Worm (Caenorhabditis elegans): Measurements from ENCODE around the gene tdc-1.

The tdc-1 gene

DNA sequence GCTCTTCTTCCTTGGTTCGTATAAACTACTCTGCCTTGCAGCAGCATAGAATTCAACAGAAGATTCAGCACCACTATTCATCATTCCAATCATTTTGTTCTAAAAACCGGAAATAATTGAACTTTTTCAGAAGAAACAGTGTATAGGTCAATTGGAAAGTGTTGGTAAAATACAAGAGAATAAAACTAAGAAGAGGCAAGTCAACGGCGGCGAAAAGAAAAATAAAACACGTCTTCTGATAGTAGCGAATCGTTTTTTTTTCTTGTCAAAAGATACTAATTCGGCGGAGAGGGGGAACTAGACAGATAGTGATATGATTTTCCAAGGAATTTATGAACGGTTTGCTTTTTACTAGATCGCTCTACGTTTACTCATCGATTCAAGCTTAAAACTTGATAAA lies 11.4 kb upstream of the tdc-1 start, which contains the start of gene F35C11.6:
Gene F35C11.6 (minus strand): TSS at position 101 of the 400 bp plus-strand sequence.
- no peak for TF ChIP-seq unc-62 (GFP tag; optimal IDR thresholded peaks at IDR 0.05)

DNA sequence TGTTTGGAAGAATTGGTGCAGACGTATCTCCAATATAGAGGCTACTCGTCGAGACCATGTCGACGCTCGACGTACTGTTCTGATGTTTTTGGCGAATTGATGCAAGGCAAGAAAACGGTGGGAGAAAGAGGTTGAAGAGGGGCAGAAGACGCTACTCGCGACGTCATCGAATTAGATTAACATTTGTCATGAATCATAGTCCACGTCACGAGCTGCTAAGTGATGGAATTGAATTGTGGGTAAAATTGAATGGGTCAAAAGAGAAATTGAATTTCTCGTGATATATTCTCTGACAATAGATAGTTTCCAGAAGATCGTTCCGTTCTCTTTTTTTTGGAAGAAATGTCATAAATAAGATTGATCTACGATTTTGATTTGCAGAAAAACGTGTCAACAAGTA lies 10.7 kb upstream of the tdc-1 start:
- TF ChIP-seq unc-62 (GFP tag; optimal IDR thresholded peaks at IDR 0.05) = no peak

DNA sequence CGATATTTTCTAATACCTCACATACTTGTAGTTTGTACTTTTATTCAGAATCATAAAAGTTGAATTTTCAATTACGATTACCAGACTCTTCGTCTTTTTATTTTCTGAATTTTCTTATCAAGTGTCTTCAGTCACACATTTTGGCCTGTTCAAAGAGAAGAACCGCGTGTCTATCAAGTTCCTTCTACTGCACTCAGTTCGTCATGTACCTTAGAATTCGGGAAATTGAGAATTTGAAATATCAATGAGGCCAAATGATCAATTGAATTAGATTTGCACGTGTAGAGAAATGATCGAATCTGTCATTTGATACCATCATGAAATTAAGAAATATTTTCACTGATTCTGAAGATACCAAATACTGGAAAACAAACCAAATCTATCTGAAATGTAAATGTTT lies 6.8 kb upstream of the tdc-1 start:
- no peak for TF ChIP-seq unc-62 (GFP tag; optimal IDR thresholded peaks at IDR 0.05)

DNA sequence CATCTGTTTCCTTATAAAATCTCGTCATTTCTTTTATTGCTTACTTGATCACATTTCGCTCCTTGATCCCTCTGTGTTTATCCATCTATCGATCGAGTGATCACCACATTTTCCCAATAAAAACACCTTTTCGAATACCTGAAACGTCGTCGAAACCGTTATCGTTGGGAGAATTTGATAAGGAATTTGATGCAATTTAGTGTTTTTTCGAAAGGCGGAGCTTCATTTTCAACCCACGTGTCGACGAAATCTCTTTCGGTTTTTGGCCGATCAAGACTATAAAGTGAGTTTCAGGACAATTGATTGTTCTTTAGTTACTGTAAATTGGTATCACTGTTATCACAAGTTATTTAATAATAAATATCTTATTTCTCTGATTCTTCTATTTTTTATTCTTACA lies 5.8 kb upstream of the tdc-1 start, which contains the start of gene srdh-1:
Gene srdh-1 (plus strand): TSS at position 43 of the 400 bp plus-strand sequence.
- TF ChIP-seq unc-62 (GFP tag; optimal IDR thresholded peaks at IDR 0.05) = no peak

DNA sequence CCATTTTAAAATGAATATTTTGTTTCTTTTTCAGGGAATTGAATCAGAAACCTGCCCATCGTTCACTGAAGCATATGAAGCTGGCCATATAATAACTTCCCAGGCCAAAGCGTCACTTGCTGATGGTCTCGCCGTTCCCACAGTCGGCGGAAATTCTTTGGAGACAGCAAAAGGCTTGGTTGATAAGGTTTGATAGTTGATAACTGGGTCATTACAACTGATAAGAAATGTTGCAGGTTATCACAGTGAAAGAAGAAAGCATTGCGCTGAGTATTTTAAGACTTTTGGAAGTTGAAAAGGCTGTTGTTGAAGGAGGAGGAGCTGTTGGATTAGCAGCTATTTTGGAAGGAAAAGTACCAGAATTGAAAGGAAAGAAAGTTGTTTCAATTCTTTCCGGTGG lies 3.8 kb upstream of the tdc-1 start:
- TF ChIP-seq unc-62 (GFP tag; optimal IDR thresholded peaks at IDR 0.05) = no peak

DNA sequence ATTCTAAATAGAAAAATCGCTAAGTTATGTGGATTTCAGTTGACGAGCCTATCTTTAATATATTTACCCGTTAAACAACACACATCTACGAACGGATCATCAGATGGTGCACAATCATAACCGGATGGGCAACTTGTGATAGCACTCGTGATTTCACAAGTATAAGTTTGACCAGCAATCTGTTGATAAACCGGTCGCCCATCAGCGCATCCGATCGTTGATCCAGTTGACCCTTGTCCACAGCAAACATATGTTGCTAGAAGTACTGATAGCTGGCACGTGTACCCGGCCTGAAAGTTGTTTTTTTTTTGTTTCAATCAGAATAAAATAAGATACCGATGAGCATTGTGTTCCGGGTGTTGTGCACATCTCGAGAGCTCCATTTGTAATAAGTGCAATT lies 2.7 kb upstream of the tdc-1 start:
- no peak for TF ChIP-seq unc-62 (GFP tag; optimal IDR thresholded peaks at IDR 0.05)

DNA sequence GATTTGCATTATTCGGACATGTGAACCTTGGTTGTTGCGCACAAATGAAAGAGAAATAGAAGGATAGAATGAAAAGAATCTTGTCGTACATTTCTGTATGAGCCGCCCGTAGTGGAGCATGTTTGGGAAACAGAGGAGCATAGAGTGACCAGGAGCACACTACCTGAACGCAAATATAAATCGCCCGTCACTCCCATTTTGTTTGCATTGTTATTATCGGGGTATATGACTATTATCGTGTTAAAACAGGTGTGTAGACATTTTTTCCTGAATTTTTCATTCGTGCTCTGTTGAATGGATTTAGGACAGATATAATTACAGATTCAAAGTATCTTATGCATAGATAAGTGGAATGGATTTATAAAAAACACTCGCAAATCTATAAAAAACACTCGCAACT lies 1.0 kb upstream of the tdc-1 start, which contains the start of gene K01C8.2:
Gene K01C8.2 (minus strand): TSS at position 101 of the 400 bp plus-strand sequence.
- no peak for TF ChIP-seq unc-62 (GFP tag; optimal IDR thresholded peaks at IDR 0.05)

DNA sequence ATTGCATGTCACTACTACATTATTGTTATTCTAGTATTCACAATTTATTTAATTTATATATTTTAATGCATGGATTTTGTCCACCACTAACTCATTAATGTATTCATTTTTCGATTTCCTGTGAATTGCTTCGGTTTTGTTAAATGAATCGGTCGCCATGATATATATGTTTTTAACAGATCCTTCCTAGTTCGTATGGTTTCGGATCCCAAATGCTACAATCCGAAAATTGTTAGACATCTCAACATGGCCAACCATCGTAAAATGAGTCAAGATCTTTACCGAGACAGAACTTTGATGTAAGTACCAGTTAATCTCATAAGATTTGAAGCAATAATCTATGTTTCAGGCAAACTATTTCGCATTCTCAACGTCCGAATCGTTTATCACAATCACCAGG lies 2.7 kb downstream of the tdc-1 start:
- TF ChIP-seq unc-62 (GFP tag; optimal IDR thresholded peaks at IDR 0.05) = no peak

DNA sequence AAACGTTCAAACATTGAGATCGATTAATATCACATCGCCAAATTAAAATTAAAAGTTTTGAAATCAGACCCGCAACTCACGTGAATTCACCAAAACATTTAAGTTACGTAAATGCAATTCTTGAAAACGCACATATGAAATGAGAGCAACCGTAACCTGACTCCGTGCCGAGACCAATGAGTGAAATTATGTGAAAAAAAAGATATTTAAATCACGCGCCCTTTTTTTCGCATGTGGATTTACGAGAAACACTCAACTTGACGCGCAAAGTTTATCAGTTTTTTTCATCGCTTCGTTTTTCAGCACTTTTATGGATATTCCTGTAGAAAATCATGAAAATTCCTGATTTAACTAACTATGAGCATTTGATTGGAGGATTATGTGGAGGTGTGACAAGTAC lies 5.7 kb downstream of the tdc-1 start, which contains the start of the genes gei-14 and slc-25A32:
Gene gei-14 (minus strand): TSS at position 175 of the 400 bp plus-strand sequence.
Gene slc-25A32 (plus strand): TSS at position 242 of the 400 bp plus-strand sequence.
- no peak for TF ChIP-seq unc-62 (GFP tag; optimal IDR thresholded peaks at IDR 0.05)

DNA sequence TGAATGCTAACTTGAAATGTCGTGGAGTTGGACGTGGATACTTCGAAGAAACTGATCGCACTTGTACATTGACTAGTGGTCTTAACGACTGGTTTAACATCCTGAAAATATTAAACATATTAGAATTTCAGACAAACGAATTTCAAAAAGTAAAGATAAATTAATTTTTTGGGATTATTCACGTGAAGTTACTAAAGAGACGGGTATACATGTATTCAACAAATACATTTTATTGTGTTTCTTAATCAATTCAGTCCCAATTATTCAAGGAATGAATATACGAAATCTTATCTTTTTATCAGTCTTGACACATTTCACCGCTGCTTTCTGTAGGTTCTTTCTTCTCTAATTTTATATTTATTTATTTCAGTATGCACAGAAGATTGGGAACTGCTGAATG lies 8.0 kb downstream of the tdc-1 start, which contains the start of the genes mrpl-10 and clec-142:
Gene mrpl-10 (minus strand): TSS at position 101 of the 400 bp plus-strand sequence.
Gene clec-142 (plus strand): TSS at position 264 of the 400 bp plus-strand sequence.
- TF ChIP-seq unc-62 (GFP tag; optimal IDR thresholded peaks at IDR 0.05) = no peak

DNA sequence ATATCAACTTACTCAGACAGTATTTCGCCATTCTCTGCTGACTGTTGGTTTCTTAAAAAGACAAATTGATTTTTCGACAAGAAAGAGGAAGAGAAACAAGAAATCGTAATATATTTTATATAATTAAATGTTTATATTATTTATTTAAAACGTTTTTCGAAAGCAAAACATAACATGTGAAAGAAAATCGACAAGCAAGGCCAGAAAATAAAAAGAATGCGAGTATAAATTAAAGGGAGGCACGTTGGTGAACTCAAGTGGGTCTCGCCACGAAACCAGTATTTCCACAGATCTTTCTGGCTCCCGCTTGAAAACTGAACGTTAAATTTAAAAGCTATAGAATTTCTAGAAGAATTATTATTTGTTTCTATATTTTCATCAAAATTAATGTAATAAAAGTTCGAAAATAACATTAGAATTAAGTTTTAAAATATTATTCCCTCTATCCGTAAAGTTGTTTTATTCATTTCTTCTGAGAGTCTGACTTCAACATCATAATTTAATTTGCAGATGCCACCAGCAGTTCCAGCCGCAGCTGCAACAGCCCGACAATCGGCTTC lies 12.8 kb downstream of the tdc-1 start, which contains the start of the genes nst-1 and cct-4:
Gene nst-1 (minus strand): TSS at position 51 of the 560 bp plus-strand sequence.
Gene cct-4 (plus strand): TSS at position 510 of the 560 bp plus-strand sequence.
- TF ChIP-seq unc-62 (GFP tag; optimal IDR thresholded peaks at IDR 0.05) = no peak

DNA sequence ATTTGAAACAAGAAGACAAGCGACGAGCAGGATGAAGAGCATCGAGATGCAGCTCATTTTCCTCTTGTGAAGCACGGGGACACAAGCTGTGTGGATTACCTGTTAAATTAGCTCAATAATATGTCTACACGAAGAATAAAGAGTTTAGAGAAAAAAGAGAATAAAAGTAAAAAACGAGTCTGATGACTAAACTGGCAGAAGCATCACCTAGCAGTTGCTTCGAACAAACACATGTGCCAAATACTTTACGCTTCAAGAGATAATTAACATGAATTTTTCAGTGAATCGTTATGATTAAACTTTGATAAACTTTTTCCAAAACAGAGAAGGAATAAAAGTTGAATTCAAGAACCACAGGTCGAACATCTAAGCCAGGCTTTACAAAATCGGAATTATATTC lies 24.9 kb downstream of the tdc-1 start, which contains the start of gene nlp-55:
Gene nlp-55 (minus strand): TSS at position 101 of the 400 bp plus-strand sequence.
- no peak for TF ChIP-seq unc-62 (GFP tag; optimal IDR thresholded peaks at IDR 0.05)

DNA sequence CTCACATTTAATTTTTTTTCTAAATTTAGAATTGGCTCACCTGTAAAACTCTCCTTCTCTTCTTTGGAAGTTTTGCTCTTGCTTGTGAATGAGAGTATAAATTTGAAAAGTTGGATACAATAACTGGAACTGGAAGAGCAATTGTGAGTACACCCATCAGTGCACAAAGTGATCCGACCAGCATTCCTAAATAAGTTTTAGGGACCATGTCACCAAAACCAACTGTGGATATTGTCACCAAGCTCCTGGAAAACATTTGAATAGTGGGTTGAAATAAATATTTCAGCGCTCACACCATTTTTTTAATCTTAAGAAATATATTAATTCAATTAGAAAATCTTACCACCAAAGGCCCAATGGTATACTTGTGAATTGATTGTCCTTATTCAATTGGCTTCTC lies 37.9 kb downstream of the tdc-1 start:
- TF ChIP-seq unc-62 (GFP tag; optimal IDR thresholded peaks at IDR 0.05) = no peak

DNA sequence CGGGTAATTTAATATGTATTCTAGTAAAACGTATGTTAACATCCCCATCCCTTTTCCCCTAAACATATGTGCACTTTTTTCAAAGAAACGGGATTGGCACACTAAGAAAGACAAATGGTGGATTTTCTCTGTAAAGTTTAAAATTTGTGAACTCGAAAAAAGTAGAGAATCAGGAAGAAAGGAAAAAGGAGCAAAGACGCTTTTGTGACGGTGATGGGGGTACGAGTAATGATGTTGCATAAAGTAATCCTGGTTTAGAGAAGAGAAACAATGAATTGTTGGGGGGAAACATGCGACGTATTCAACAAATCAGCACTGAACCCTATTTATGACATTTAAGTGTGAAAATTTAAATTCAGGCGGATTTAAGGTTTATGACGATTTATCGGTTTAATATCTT lies 41.1 kb downstream of the tdc-1 start:
- TF ChIP-seq unc-62 (GFP tag; optimal IDR thresholded peaks at IDR 0.05) = no peak

DNA sequence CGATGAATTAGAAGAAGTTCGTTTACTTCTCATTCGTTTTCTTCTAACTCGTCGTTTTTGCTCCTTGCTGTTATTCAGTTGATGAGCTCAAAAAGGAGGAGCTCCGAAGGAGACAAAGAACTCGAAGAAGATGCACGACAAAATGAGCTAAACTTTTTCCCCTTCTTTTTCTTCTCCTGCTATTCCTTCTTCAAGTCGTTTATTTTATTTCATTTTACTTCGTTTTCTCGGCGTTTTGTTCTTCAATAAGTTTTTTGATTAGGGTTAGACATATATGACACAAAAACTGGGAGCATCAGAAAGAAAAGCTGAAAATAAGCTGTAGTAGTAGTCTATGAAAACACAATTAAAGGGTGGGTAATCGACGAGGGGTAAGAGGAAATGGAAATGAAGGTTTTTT lies 41.6 kb downstream of the tdc-1 start:
- TF ChIP-seq unc-62 (GFP tag; optimal IDR thresholded peaks at IDR 0.05) = no peak

DNA sequence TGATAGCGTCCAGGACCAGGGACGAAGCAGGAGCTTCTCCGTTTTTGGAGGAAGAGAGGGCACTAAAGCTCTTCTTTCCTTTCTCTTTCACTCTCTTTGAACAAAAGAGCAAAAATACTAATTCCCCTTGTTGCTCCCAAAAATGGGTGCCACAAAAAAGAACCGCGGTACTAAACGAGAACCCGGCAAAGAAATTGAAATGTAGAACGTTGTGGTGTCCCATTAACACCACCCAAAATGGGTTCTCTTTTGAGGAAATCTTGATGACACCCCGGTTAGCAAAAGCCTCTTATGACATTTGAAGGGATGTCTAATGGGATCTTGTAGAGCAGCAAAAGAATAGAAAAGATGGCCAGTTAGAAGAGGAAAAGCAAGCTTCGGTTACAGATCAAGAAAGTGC lies 44.4 kb downstream of the tdc-1 start:
- TF ChIP-seq unc-62 (GFP tag; optimal IDR thresholded peaks at IDR 0.05) = no peak

DNA sequence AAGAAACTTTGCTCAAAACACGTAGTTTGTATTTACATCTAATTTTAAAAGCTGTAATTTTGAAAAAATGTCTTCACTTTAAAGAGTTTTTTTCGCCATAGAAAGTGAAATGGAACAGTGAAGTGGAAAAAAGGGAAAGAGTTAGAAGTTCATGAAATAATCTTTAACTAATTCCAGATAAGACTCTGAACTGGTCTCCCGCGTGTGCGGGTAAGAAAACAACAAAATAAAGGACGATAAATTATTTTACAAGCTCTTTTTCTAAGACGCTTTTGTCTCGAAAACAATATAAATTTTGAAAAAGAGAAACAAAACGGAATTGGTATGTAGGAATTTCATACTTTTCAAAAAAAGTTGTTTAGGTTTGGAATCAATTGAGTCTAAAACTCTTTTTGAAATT lies 46.3 kb downstream of the tdc-1 start:
- no peak for TF ChIP-seq unc-62 (GFP tag; optimal IDR thresholded peaks at IDR 0.05)
